Fruit fly (Drosophila melanogaster) whole organism, embryonic: Measurements from ENCODE around the gene eIF3i.

Experiments used
- Atf6 ChIP-seq: fragments of 200-800 bp; sonication (Bioruptor generic); IDR thresholded peaks from 2 replicates; pipeline ENCODE4 v1.3.6; 2022; ENCODE audit warnings: missing biosample characterization, missing genetic modification characterization
- CG10431 ChIP-seq: fragments of 200-800 bp; sonication (Bioruptor generic); optimal IDR thresholded peaks from 3 replicates; lab custom pipeline; 2018; ENCODE audit warnings: missing biosample characterization, mild to moderate bottlenecking, missing genetic modification characterization
- CG13287 ChIP-seq: fragments of 200-800 bp; sonication (Bioruptor generic); IDR thresholded peaks from 2 replicates; pipeline ENCODE4 v1.3.6; 2022; ENCODE audit warnings: missing biosample characterization, missing genetic modification characterization; ENCODE audit not compliant: partially characterized antibody
- CG14014 ChIP-seq: fragments of 200-800 bp; sonication (Bioruptor generic); IDR thresholded peaks from 2 replicates; pipeline ENCODE4 v1.3.6; 2022; ENCODE audit warnings: missing biosample characterization, missing genetic modification characterization
- CG14710 ChIP-seq: fragments of 200-800 bp; sonication (Bioruptor generic); optimal IDR thresholded peaks from 3 replicates; lab custom pipeline; 2019; ENCODE audit warnings: missing biosample characterization, mild to moderate bottlenecking, missing genetic modification characterization, moderate library complexity
- CG1602 ChIP-seq: fragments of 200-800 bp; sonication (Bioruptor generic); optimal IDR thresholded peaks from 3 replicates; lab custom pipeline; 2016; ENCODE audit warnings: missing biosample characterization, missing genetic modification characterization
- CG1603 ChIP-seq: fragments of 200-800 bp; sonication (Bioruptor generic); optimal IDR thresholded peaks from 2 replicates; lab custom pipeline; 2019; ENCODE audit warnings: missing biosample characterization, mild to moderate bottlenecking, missing genetic modification characterization, moderate library complexity
- CG17802 ChIP-seq: fragments of 200-800 bp; sonication (Bioruptor generic); optimal IDR thresholded peaks from 2 replicates; lab custom pipeline; 2018; ENCODE audit warnings: missing biosample characterization, mild to moderate bottlenecking, missing genetic modification characterization, moderate library complexity
- CG30431 ChIP-seq: fragments of 200-800 bp; sonication (Bioruptor generic); optimal IDR thresholded peaks from 2 replicates; lab custom pipeline; 2017; ENCODE audit warnings: missing biosample characterization, missing genetic modification characterization
- CG4360 ChIP-seq: fragments of 200-800 bp; sonication (Bioruptor generic); IDR thresholded peaks from 2 replicates; pipeline ENCODE4 v1.3.6; 2022; ENCODE audit warnings: missing biosample characterization, missing genetic modification characterization
- CG6175 ChIP-seq: fragments of 200-800 bp; sonication (Bioruptor generic); IDR thresholded peaks from 3 replicates; pipeline ENCODE4 v1.3.6; 2022; ENCODE audit warnings: missing biosample characterization, missing genetic modification characterization
- CG6254 ChIP-seq: fragments of 200-800 bp; sonication (Bioruptor generic); optimal IDR thresholded peaks from 3 replicates; lab custom pipeline; 2017; ENCODE audit warnings: mild to moderate bottlenecking, missing biosample characterization, missing genetic modification reagents, missing genetic modification characterization
- CG6813 ChIP-seq: fragments of 200-800 bp; sonication (Bioruptor generic); optimal IDR thresholded peaks from 2 replicates; lab custom pipeline; 2017; ENCODE audit warnings: missing biosample characterization, missing genetic modification characterization, mild to moderate bottlenecking, moderate library complexity, missing genetic modification reagents
- CG6854 ChIP-seq: fragments of 200-800 bp; sonication (Bioruptor generic); optimal IDR thresholded peaks from 3 replicates; lab custom pipeline; 2017; ENCODE audit warnings: missing biosample characterization, mild to moderate bottlenecking, missing genetic modification characterization
- CG7271 ChIP-seq: fragments of 200-800 bp; sonication (Bioruptor generic); optimal IDR thresholded peaks from 2 replicates; lab custom pipeline; 2018; ENCODE audit warnings: missing biosample characterization, mild to moderate bottlenecking, missing genetic modification characterization, moderate library complexity
- CG8359 ChIP-seq: fragments of 200-800 bp; sonication (Bioruptor generic); optimal IDR thresholded peaks from 2 replicates; lab custom pipeline; 2017; ENCODE audit warnings: missing biosample characterization, mild to moderate bottlenecking, missing genetic modification characterization, borderline replicate concordance
- CG9609 ChIP-seq: fragments of 200-800 bp; sonication (Bioruptor generic); optimal IDR thresholded peaks from 3 replicates; lab custom pipeline; 2016; ENCODE audit warnings: missing biosample characterization, missing genetic modification characterization
- Chrac-16 ChIP-seq: fragments of 200-800 bp; sonication (Bioruptor generic); optimal IDR thresholded peaks from 3 replicates; lab custom pipeline; 2016; ENCODE audit warnings: missing biosample characterization, missing genetic modification characterization
- Deaf1 ChIP-seq: fragments of 200-800 bp; optimal IDR thresholded peaks from 3 replicates; lab custom pipeline; 2019; ENCODE audit warnings: missing biosample characterization, mild to moderate bottlenecking, missing genetic modification characterization, moderate library complexity
- Dfd ChIP-seq, 2 experiments: fragments of >200 bp; optimal IDR thresholded peaks; 2 replicates each; lab custom pipeline; 2017; ENCODE audit warnings: missing biosample characterization in 2 of 2, missing genetic modification characterization in 2 of 2
- Dp ChIP-seq: fragments of 200-800 bp; sonication (Bioruptor generic); optimal IDR thresholded peaks from 2 replicates; lab custom pipeline; 2018; ENCODE audit warnings: missing biosample characterization, mild to moderate bottlenecking, missing genetic modification characterization, moderate library complexity
- Elba2 ChIP-seq: fragments of 200-800 bp; sonication (Bioruptor generic); optimal IDR thresholded peaks from 3 replicates; lab custom pipeline; 2016; ENCODE audit warnings: missing biosample characterization, missing genetic modification characterization
- HLH54F ChIP-seq: fragments of 200-800 bp; sonication (Bioruptor generic); optimal IDR thresholded peaks from 3 replicates; lab custom pipeline; 2016; ENCODE audit warnings: missing biosample characterization, missing genetic modification characterization
- Hr39 ChIP-seq: fragments of >200 bp; optimal IDR thresholded peaks from 2 replicates; lab custom pipeline; 2017
- Mad ChIP-seq: fragments of 200-800 bp; sonication (Bioruptor generic); optimal IDR thresholded peaks from 2 replicates; lab custom pipeline; 2016; ENCODE audit warnings: missing biosample characterization, missing genetic modification characterization
- Meics ChIP-seq: fragments of 200-800 bp; sonication (Bioruptor generic); optimal IDR thresholded peaks from 2 replicates; lab custom pipeline; 2017; ENCODE audit warnings: missing biosample characterization, mild to moderate bottlenecking, missing genetic modification characterization
- NK7.1 ChIP-seq: fragments of 200-800 bp; sonication (Bioruptor generic); optimal IDR thresholded peaks from 3 replicates; lab custom pipeline; 2016; ENCODE audit warnings: missing biosample characterization, missing genetic modification characterization
- Sry-β ChIP-seq: fragments of 200-800 bp; sonication (Bioruptor generic); optimal IDR thresholded peaks from 2 replicates; lab custom pipeline; 2018; ENCODE audit warnings: missing biosample characterization, mild to moderate bottlenecking, missing genetic modification characterization, moderate library complexity
- Trl ChIP-seq, 3 experiments: fragments of >200 bp in 2 of 3; fragments of 200-800 bp in 1 of 3; sonication (Bioruptor generic) in 1 of 3; optimal IDR thresholded peaks; 2 replicates in 1 of 3; 3 replicates in 2 of 3; lab custom pipeline; 2016 to 2017; ENCODE audit warnings: missing biosample characterization in 1 of 3, missing genetic modification characterization in 1 of 3
- ac ChIP-seq: fragments of 200-800 bp; sonication (Bioruptor generic); optimal IDR thresholded peaks from 3 replicates; lab custom pipeline; 2017; ENCODE audit warnings: missing biosample characterization, mild to moderate bottlenecking, missing genetic modification characterization
- ash1 ChIP-seq: fragments of 200-800 bp; sonication (Bioruptor generic); optimal IDR thresholded peaks from 2 replicates; lab custom pipeline; 2018; ENCODE audit warnings: missing biosample characterization, mild to moderate bottlenecking, missing genetic modification characterization
- bigmax ChIP-seq: fragments of 200-800 bp; sonication (Bioruptor generic); optimal IDR thresholded peaks from 2 replicates; lab custom pipeline; 2018; ENCODE audit warnings: missing biosample characterization, mild to moderate bottlenecking, missing genetic modification characterization
- bowl ChIP-seq: fragments of 200-800 bp; sonication (Bioruptor generic); IDR thresholded peaks from 2 replicates; pipeline ENCODE4 v1.3.6; 2022; ENCODE audit warnings: missing biosample characterization, missing genetic modification characterization
- chm ChIP-seq: fragments of 200-800 bp; sonication (Bioruptor generic); IDR thresholded peaks from 2 replicates; pipeline ENCODE4 v1.3.6; 2022; ENCODE audit warnings: missing biosample characterization, missing genetic modification characterization
- dysf ChIP-seq: fragments of 200-800 bp; sonication (Bioruptor generic); IDR thresholded peaks from 3 replicates; pipeline ENCODE4 v1.3.6; 2022; ENCODE audit warnings: missing biosample characterization, missing genetic modification characterization
- gem ChIP-seq: fragments of 200-800 bp; sonication (Bioruptor generic); optimal IDR thresholded peaks from 2 replicates; lab custom pipeline; 2019; ENCODE audit warnings: missing biosample characterization, mild to moderate bottlenecking, missing genetic modification characterization, moderate library complexity
- gfzf ChIP-seq: fragments of 200-800 bp; sonication (Bioruptor generic); optimal IDR thresholded peaks from 2 replicates; lab custom pipeline; 2016; ENCODE audit warnings: missing biosample characterization, mild to moderate bottlenecking, missing genetic modification characterization, moderate library complexity
- hbn ChIP-seq: fragments of 200-800 bp; sonication (Bioruptor generic); IDR thresholded peaks from 2 replicates; pipeline ENCODE4 v1.3.6; 2022; ENCODE audit warnings: missing biosample characterization, missing genetic modification characterization; ENCODE audit not compliant: partially characterized antibody
- kah ChIP-seq: fragments of 200-800 bp; sonication (Bioruptor generic); optimal IDR thresholded peaks from 2 replicates; lab custom pipeline; 2018; ENCODE audit warnings: missing biosample characterization, mild to moderate bottlenecking, missing genetic modification characterization
- knrl ChIP-seq: fragments of 200-800 bp; sonication (Bioruptor generic); IDR thresholded peaks from 3 replicates; pipeline ENCODE4 v1.3.6; 2022; ENCODE audit warnings: missing biosample characterization, missing genetic modification characterization; ENCODE audit not compliant: partially characterized antibody
- lov ChIP-seq, 2 experiments: fragments of 200-800 bp in 1 of 2; fragments of >200 bp in 1 of 2; sonication (Bioruptor generic) in 1 of 2; IDR thresholded peaks in 1 of 2; optimal IDR thresholded peaks in 1 of 2; 2 replicates in 1 of 2; 3 replicates in 1 of 2; pipeline versions ENCODE4 v1.3.6 to Lab custom; 2017 to 2022; ENCODE audit warnings: missing biosample characterization in 1 of 2, missing genetic modification characterization in 1 of 2
- nerfin-1 ChIP-seq: fragments of 200-800 bp; sonication (Bioruptor generic); optimal IDR thresholded peaks from 3 replicates; lab custom pipeline; 2019; ENCODE audit warnings: missing biosample characterization, mild to moderate bottlenecking, missing genetic modification characterization, moderate library complexity
- pzg ChIP-seq: fragments of 200-800 bp; sonication (Bioruptor generic); optimal IDR thresholded peaks from 3 replicates; lab custom pipeline; 2018; ENCODE audit warnings: missing biosample characterization, mild to moderate bottlenecking, missing genetic modification characterization, moderate library complexity
- salm ChIP-seq: fragments of 200-800 bp; sonication (Bioruptor generic); optimal IDR thresholded peaks from 2 replicates; lab custom pipeline; 2018; ENCODE audit warnings: missing biosample characterization, mild to moderate bottlenecking, missing genetic modification characterization
- sqz ChIP-seq: fragments of 200-800 bp; sonication (Bioruptor generic); optimal IDR thresholded peaks from 3 replicates; lab custom pipeline; 2018; ENCODE audit warnings: missing biosample characterization, mild to moderate bottlenecking, missing genetic modification characterization
- ssp ChIP-seq: fragments of 200-800 bp; sonication (Bioruptor generic); IDR thresholded peaks from 2 replicates; pipeline ENCODE4 v1.3.6; 2022; ENCODE audit warnings: missing biosample characterization, missing genetic modification characterization
- tll ChIP-seq, 2 experiments: fragments of 200-800 bp in 1 of 2; fragments of >200 bp in 1 of 2; sonication (Bioruptor generic) in 1 of 2; optimal IDR thresholded peaks; 2 replicates each; lab custom pipeline; 2017 to 2019; ENCODE audit warnings: missing biosample characterization in 2 of 2, missing genetic modification characterization in 2 of 2, mild to moderate bottlenecking in 1 of 2, moderate library complexity in 1 of 2
- toy ChIP-seq: fragments of 200-800 bp; sonication (Bioruptor generic); IDR thresholded peaks from 2 replicates; pipeline ENCODE4 v1.3.6; 2022; ENCODE audit warnings: missing biosample characterization, missing genetic modification characterization

Gene eIF3i

dm6 chr2L:4971329-4971798 lies 3.8 kb upstream of the eIF3i start, which contains the start of gene CG14043 (continued):
- TF ChIP-seq nerfin-1 (tag; lab: Kevin White, UChicago) (no peak), bigmax (GFP tag; lab: Kevin White, UChicago) (no peak), CG13287 (peak; percentile 48), CG8359 (GFP tag; lab: Kevin White, UChicago) (no peak), ac (GFP tag; lab: Kevin White, UChicago) (no peak), CG17802 (tag; lab: Kevin White, UChicago) (no peak), CG14014 (GFP tag; lab: Robert Waterston, UW) (no peak), Dfd (GFP tag; optimal IDR thresholded peaks at IDR 0.05; lab: Kevin White, UChicago) (no peak), tll (GFP tag; optimal IDR thresholded peaks at IDR 0.05; lab: Kevin White, UChicago) (no peak), CG30431 (no peak), salm (tag; lab: Kevin White, UChicago) (no peak), CG6175 (GFP tag; lab: Robert Waterston, UW) (no peak), toy (no peak), kah (GFP tag; lab: Kevin White, UChicago) (no peak), bowl (GFP tag; lab: Robert Waterston, UW) (no peak), Mad (GFP tag; lab: Kevin White, UChicago) (no peak), Sry-β (GFP tag; lab: Kevin White, UChicago) (no peak), CG4360 (GFP tag; lab: Robert Waterston, UW) (no peak), HLH54F (GFP tag; lab: Kevin White, UChicago) (no peak), knrl (GFP tag; lab: Robert Waterston, UW) (no peak; the same call in 2 of the 3 replicates), Hr39 (lab: Kevin White, UChicago) (no peak)

DNA sequence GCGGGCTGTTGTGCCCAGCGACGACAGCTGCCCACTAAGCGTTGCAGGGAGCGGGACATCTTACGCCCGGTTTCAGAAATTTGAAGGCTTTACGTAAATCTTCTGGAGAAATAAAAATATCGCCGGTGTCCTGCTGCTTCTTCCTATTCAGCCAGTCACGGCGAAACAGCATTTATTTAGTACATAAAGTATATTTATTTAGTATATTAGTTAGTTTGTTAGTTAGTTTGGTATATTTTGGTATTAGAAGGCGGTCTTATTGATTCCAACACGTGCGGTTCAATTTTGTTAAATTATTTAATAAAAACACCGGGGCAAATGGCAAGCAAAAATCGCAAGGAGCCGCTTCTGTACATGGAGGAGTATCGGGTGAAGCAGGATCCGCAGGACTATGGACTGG lies 1.2 kb upstream of the eIF3i start, which contains the start of the genes Scox and Polr1C:
TSS of gene Scox (minus strand) at position 169 of the 400 bp plus-strand sequence.
TSS of gene Polr1C (plus strand) at position 238 of the 400 bp plus-strand sequence.
- TF ChIP-seq chm (no peak), lov (optimal IDR thresholded peaks at IDR 0.05; lab: Kevin White, UChicago) (no peak), lov (GFP tag; IDR thresholded peaks at IDR 0.05; lab: Robert Waterston, UW) (no peak), ssp (GFP tag; lab: Robert Waterston, UW) (no peak), hbn (GFP tag; lab: Robert Waterston, UW) (no peak), bigmax (GFP tag; lab: Kevin White, UChicago) (peak; percentile 68), Elba2 (GFP tag; lab: Kevin White, UChicago) (no peak), Trl (optimal IDR thresholded peaks at IDR 0.05; lab: Kevin White, UChicago) (no peak), Trl (GFP tag; optimal IDR thresholded peaks at IDR 0.05; lab: Kevin White, UChicago) (no peak), CG6813 (GFP tag; lab: Kevin White, UChicago) (no peak), Chrac-16 (GFP tag; lab: Kevin White, UChicago) (no peak), Deaf1 (tag; lab: Kevin White, UChicago) (no peak), Atf6 (GFP tag; lab: Robert Waterston, UW) (no peak), CG6854 (no peak), ash1 (GFP tag; lab: Kevin White, UChicago) (no peak), sqz (GFP tag; lab: Kevin White, UChicago) (no peak), gfzf (GFP tag; lab: Kevin White, UChicago) (peak; percentile 49), CG1603 (tag; lab: Kevin White, UChicago) (no peak), Dp (GFP tag; lab: Kevin White, UChicago) (peak; percentile 19), nerfin-1 (tag; lab: Kevin White, UChicago) (no peak), CG1602 (GFP tag; lab: Kevin White, UChicago) (no peak), dysf (GFP tag; lab: Robert Waterston, UW) (no peak), NK7.1 (GFP tag; lab: Kevin White, UChicago) (no peak), ac (GFP tag; lab: Kevin White, UChicago) (no peak), CG10431 (no peak), Meics (no peak), CG7271 (tag; lab: Kevin White, UChicago) (no peak), CG14710 (tag; lab: Kevin White, UChicago) (no peak), CG6254 (no peak), Hr39 (lab: Kevin White, UChicago) (no peak), pzg (GFP tag; lab: Kevin White, UChicago) (peak; percentile 46), CG9609 (no peak), gem (tag; lab: Kevin White, UChicago) (no peak)
